Worm (Caenorhabditis elegans) whole organism, late embryonic: ENCODE data around the gene C56A3.4.
A peak's percentile ranks its signal among the peaks of the same experiment; 100 is the strongest.

ENCODE experiments used
- C08G9.2 ChIP-seq: sonication (generic microtip); optimal IDR thresholded peaks from 2 replicates; lab custom pipeline; 2016; ENCODE audit warnings: mild to moderate bottlenecking, missing genetic modification characterization, moderate library complexity, missing compliant biosample characterization
- C38D4.7 ChIP-seq: fragments of 200-800 bp; sonication (Bioruptor generic); optimal IDR thresholded peaks from 2 replicates; lab custom pipeline; 2018; ENCODE audit warnings: mild to moderate bottlenecking, missing genetic modification characterization, moderate library complexity, missing compliant biosample characterization
- F13H6.1 ChIP-seq: sonication (generic microtip); optimal IDR thresholded peaks from 2 replicates; lab custom pipeline; 2016; ENCODE audit warnings: missing genetic modification characterization, missing compliant biosample characterization
- K02D7.2 ChIP-seq: sonication (generic microtip); optimal IDR thresholded peaks from 2 replicates; lab custom pipeline; 2017; ENCODE audit warnings: mild to moderate bottlenecking, missing genetic modification characterization, missing compliant biosample characterization
- K09A11.1 ChIP-seq: sonication (generic microtip); optimal IDR thresholded peaks from 2 replicates; lab custom pipeline; 2017; ENCODE audit warnings: antibody characterized with exemption, mild to moderate bottlenecking, missing genetic modification characterization, missing compliant biosample characterization; ENCODE audit not compliant: insufficient read depth
- ahr-1 ChIP-seq: sonication (generic microtip); optimal IDR thresholded peaks from 2 replicates; lab custom pipeline; 2016; ENCODE audit warnings: missing genetic modification characterization, missing compliant biosample characterization
- ama-1 ChIP-seq: fragments of 150-350 bp; optimal IDR thresholded peaks from 2 replicates; lab custom pipeline; 2014
- ceh-18 ChIP-seq: sonication (generic microtip); optimal IDR thresholded peaks from 2 replicates; lab custom pipeline; 2016; ENCODE audit warnings: missing genetic modification characterization, missing compliant biosample characterization
- ceh-19 ChIP-seq: fragments of 200-800 bp; sonication (Bioruptor generic); optimal IDR thresholded peaks from 2 replicates; lab custom pipeline; 2018; ENCODE audit warnings: mild to moderate bottlenecking, missing genetic modification characterization, missing compliant biosample characterization
- ceh-24 ChIP-seq: sonication (generic microtip); optimal IDR thresholded peaks from 2 replicates; lab custom pipeline; 2016; ENCODE audit warnings: mild to moderate bottlenecking, missing genetic modification characterization, missing compliant biosample characterization
- ceh-34 ChIP-seq: sonication (generic microtip); optimal IDR thresholded peaks from 2 replicates; lab custom pipeline; 2016; ENCODE audit warnings: mild to moderate bottlenecking, missing genetic modification characterization, missing compliant biosample characterization
- ceh-9 ChIP-seq: sonication (generic microtip); optimal IDR thresholded peaks from 2 replicates; lab custom pipeline; 2016; ENCODE audit warnings: mild to moderate bottlenecking, missing genetic modification characterization, inconsistent platforms, missing compliant biosample characterization
- che-1 ChIP-seq: sonication (generic microtip); optimal IDR thresholded peaks from 2 replicates; lab custom pipeline; 2016; ENCODE audit warnings: mild to moderate bottlenecking, missing genetic modification characterization, missing compliant biosample characterization
- dmd-4 ChIP-seq: sonication (generic microtip); optimal IDR thresholded peaks from 2 replicates; lab custom pipeline; 2016; ENCODE audit warnings: borderline replicate concordance, missing genetic modification characterization, missing compliant biosample characterization
- elt-2 ChIP-seq: sonication (generic microtip); optimal IDR thresholded peaks from 2 replicates; lab custom pipeline; 2016; ENCODE audit warnings: missing genetic modification reagents, missing genetic modification characterization, missing compliant biosample characterization
- elt-4 ChIP-seq: sonication (generic microtip); optimal IDR thresholded peaks from 2 replicates; lab custom pipeline; 2016; ENCODE audit warnings: missing genetic modification characterization, missing compliant biosample characterization
- fax-1 ChIP-seq: sonication (generic microtip); optimal IDR thresholded peaks from 2 replicates; lab custom pipeline; 2016; ENCODE audit warnings: missing genotype, missing genetic modification characterization, missing compliant biosample characterization
- gmeb-2 ChIP-seq: sonication (generic microtip); optimal IDR thresholded peaks from 2 replicates; lab custom pipeline; 2016; ENCODE audit warnings: missing genetic modification characterization, inconsistent platforms, missing compliant biosample characterization
- hlh-13 ChIP-seq: fragments of 200-800 bp; sonication (Bioruptor generic); optimal IDR thresholded peaks from 2 replicates; lab custom pipeline; 2018; ENCODE audit warnings: mild to moderate bottlenecking, missing genetic modification characterization, missing compliant biosample characterization
- hlh-15 ChIP-seq: sonication (generic microtip); optimal IDR thresholded peaks from 2 replicates; lab custom pipeline; 2016; ENCODE audit warnings: missing genetic modification characterization, missing compliant biosample characterization
- hlh-6 ChIP-seq: sonication (generic microtip); optimal IDR thresholded peaks from 2 replicates; lab custom pipeline; 2016; ENCODE audit warnings: missing genotype, missing genetic modification characterization, missing compliant biosample characterization
- lim-6 ChIP-seq: sonication (generic microtip); optimal IDR thresholded peaks from 2 replicates; lab custom pipeline; 2016; ENCODE audit warnings: missing genetic modification characterization, missing compliant biosample characterization
- lin-11 ChIP-seq: fragments of 200-800 bp; sonication (Bioruptor generic); optimal IDR thresholded peaks from 2 replicates; lab custom pipeline; 2018; ENCODE audit warnings: mild to moderate bottlenecking, missing genetic modification characterization, missing compliant biosample characterization
- pat-9 ChIP-seq: fragments of 200-800 bp; sonication (Bioruptor generic); optimal IDR thresholded peaks from 2 replicates; lab custom pipeline; 2018; ENCODE audit warnings: mild to moderate bottlenecking, missing genetic modification characterization, moderate library complexity, missing compliant biosample characterization
- pha-2 ChIP-seq: sonication (generic microtip); optimal IDR thresholded peaks from 2 replicates; lab custom pipeline; 2017; ENCODE audit warnings: mild to moderate bottlenecking, missing genetic modification characterization, missing compliant biosample characterization
- pros-1 ChIP-seq: fragments of 150-350 bp; optimal IDR thresholded peaks from 2 replicates; lab custom pipeline; 2014; ENCODE audit warnings: missing biosample characterization, missing genetic modification reagents, missing genetic modification characterization
- ref-2 ChIP-seq: sonication (generic microtip); optimal IDR thresholded peaks from 2 replicates; lab custom pipeline; 2016; ENCODE audit warnings: missing genetic modification characterization, missing compliant biosample characterization
- sdc-2 ChIP-seq: sonication (generic microtip); optimal IDR thresholded peaks from 2 replicates; lab custom pipeline; 2016; ENCODE audit warnings: missing genotype, missing genetic modification characterization, missing compliant biosample characterization
- sox-2 ChIP-seq: fragments of 200-800 bp; sonication (Bioruptor generic); IDR thresholded peaks from 2 replicates; pipeline ENCODE4 v1.3.6; 2022; ENCODE audit warnings: missing genetic modification reagents, missing genetic modification characterization, missing compliant biosample characterization
- unc-3 ChIP-seq, 2 experiments: fragments of 200-800 bp in 1 of 2; sonication (Bioruptor generic) in 1 of 2; sonication (generic microtip) in 1 of 2; conservative IDR thresholded peaks in 1 of 2; optimal IDR thresholded peaks in 1 of 2; 2 replicates each; pipeline versions ENCODE4 v1.3.6 to Lab custom; 2016 to 2022; ENCODE audit warnings: missing compliant biosample characterization in 2 of 2, missing genetic modification characterization in 2 of 2, missing genetic modification reagents in 1 of 2
- unc-42 ChIP-seq: sonication (generic microtip); optimal IDR thresholded peaks from 2 replicates; lab custom pipeline; 2016; ENCODE audit warnings: missing genotype, missing genetic modification characterization, missing compliant biosample characterization
- zip-5 ChIP-seq: sonication (generic microtip); optimal IDR thresholded peaks from 2 replicates; lab custom pipeline; 2016; ENCODE audit warnings: missing genetic modification characterization, missing compliant biosample characterization

Gene C56A3.4

ce11 chrV:13556297-13556696, 4.7 kb upstream of the C56A3.4 start, which contains the start of gene C56A3.6:
Gene C56A3.6 (minus strand): TSS chrV:13556397.
- no peak for TF ChIP-seq hlh-15
- no peak for TF ChIP-seq unc-3 (GFP tag; conservative IDR thresholded peaks at IDR 0.05; lab: Robert Waterston, UW)
- TF ChIP-seq unc-3 (tag; optimal IDR thresholded peaks at IDR 0.05; lab: Kevin White, UChicago), result no peak
- no peak for TF ChIP-seq dmd-4 (tag; lab: Kevin White, UChicago)
- TF ChIP-seq hlh-13 (GFP tag; lab: Kevin White, UChicago), result no peak
- TF ChIP-seq C38D4.7, result no peak
- TF ChIP-seq K02D7.2 (tag; lab: Kevin White, UChicago), result no peak
- no peak for TF ChIP-seq zip-5
- TF ChIP-seq ref-2 (tag; lab: Kevin White, UChicago), result no peak
- TF ChIP-seq gmeb-2 (tag; lab: Kevin White, UChicago), result no peak
- TF ChIP-seq lim-6 (tag; lab: Kevin White, UChicago), result no peak
- no peak for TF ChIP-seq pros-1 (tag; lab: Kevin White, UChicago)
- no peak for TF ChIP-seq unc-42 (tag; lab: Kevin White, UChicago)
- no peak for TF ChIP-seq lin-11 (tag; lab: Kevin White, UChicago)
- TF ChIP-seq fax-1, result no peak
- TF ChIP-seq ceh-34 (tag; lab: Kevin White, UChicago), result no peak
- no peak for TF ChIP-seq elt-4 (tag; lab: Kevin White, UChicago)
- TF ChIP-seq ahr-1 (tag; lab: Kevin White, UChicago), result no peak
- TF ChIP-seq che-1, result no peak
- no peak for TF ChIP-seq pat-9 (tag; lab: Kevin White, UChicago)
- no peak for TF ChIP-seq sdc-2 (tag; lab: Kevin White, UChicago)

- TF ChIP-seq unc-3 (GFP tag; conservative IDR thresholded peaks at IDR 0.05; lab: Robert Waterston, UW) (no peak), unc-3 (tag; optimal IDR thresholded peaks at IDR 0.05; lab: Kevin White, UChicago) (no peak), hlh-15 (no peak), F13H6.1 (tag; lab: Kevin White, UChicago) (no peak), sox-2 (no peak), elt-4 (tag; lab: Kevin White, UChicago) (no peak), C08G9.2 (tag; lab: Kevin White, UChicago) (no peak), ceh-18 (tag; lab: Kevin White, UChicago) (no peak), ama-1 (lab: Kevin White, UChicago) (no peak), K02D7.2 (tag; lab: Kevin White, UChicago) (no peak), lin-11 (tag; lab: Kevin White, UChicago) (no peak), elt-2 (no peak), K09A11.1 (no peak), ceh-24 (tag; lab: Kevin White, UChicago) (no peak), ref-2 (tag; lab: Kevin White, UChicago) (no peak)
Observed at ce11 chrV:13536058-13536579, 15.4 kb downstream of the C56A3.4 start, which contains the start of gene frpr-5. Gene frpr-5 (minus strand): TSS chrV:13536108.

ce11 chrV:13532469-13532868, 19.1 kb downstream of the C56A3.4 start:
- TF ChIP-seq hlh-6 (tag; lab: Kevin White, UChicago), result no peak
- TF ChIP-seq ceh-9, result no peak
- no peak for TF ChIP-seq ceh-34 (tag; lab: Kevin White, UChicago)
- no peak for TF ChIP-seq ahr-1 (tag; lab: Kevin White, UChicago)
- TF ChIP-seq K02D7.2 (tag; lab: Kevin White, UChicago), result no peak

ce11 chrV:13530698-13531097, 20.9 kb downstream of the C56A3.4 start, which contains the start of gene ttr-44:
Gene ttr-44 (minus strand): TSS chrV:13530744.
- TF ChIP-seq ceh-19 (GFP tag; lab: Kevin White, UChicago) (no peak), pha-2 (tag; lab: Kevin White, UChicago) (no peak), elt-2 (peak; percentile 76), hlh-13 (GFP tag; lab: Kevin White, UChicago) (no peak), unc-3 (GFP tag; conservative IDR thresholded peaks at IDR 0.05; lab: Robert Waterston, UW) (no peak), unc-3 (tag; optimal IDR thresholded peaks at IDR 0.05; lab: Kevin White, UChicago) (no peak), C08G9.2 (tag; lab: Kevin White, UChicago) (no peak)
